Worm (Caenorhabditis elegans): ENCODE data around the gene cpg-2.

DNA sequence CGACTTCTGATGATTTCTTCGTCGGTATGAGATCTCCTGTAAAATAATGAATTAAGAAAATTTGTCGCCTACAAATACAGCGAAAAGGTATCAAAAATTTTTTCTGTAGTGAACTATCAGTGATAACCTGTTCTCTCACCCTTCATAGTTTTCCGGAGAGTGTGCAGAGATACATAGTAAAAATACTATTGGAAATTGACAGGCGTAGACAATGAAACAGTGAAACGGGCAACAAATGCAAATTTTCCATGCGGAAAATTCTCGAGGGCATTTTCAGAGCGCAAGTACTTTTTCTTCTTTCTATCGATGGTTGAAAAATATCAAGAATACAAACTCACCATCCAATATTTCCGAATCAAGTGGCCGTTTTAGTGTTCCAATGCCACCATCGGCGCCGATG, 16.6 kb downstream of the cpg-2 start:
- no peak for TF ChIP-seq sox-4 (tag; optimal IDR thresholded peaks at IDR 0.05)
- no peak for TF ChIP-seq unc-130 (tag; optimal IDR thresholded peaks at IDR 0.05)
- TF ChIP-seq pag-3 (tag; optimal IDR thresholded peaks at IDR 0.05; ENCODE audit: borderline replicate concordance, insufficient read depth) = no peak

Measured in whole organism, L1 larva.